Worm (Caenorhabditis elegans) whole organism, young adult: ENCODE results near the gene srh-62.
A peak's percentile ranks its signal among the peaks of the same experiment; 100 is the strongest.

ENCODE experiments used
- B0019.2 ChIP-seq: fragments of 200-800 bp; sonication (Bioruptor generic); conservative IDR thresholded peaks from 2 replicates; pipeline ENCODE4 v1.3.6; 2022; ENCODE audit warnings: missing genetic modification reagents, missing genetic modification characterization, missing compliant biosample characterization
- D2030.7 ChIP-seq: fragments of 200-800 bp; sonication (Bioruptor generic); IDR thresholded peaks from 2 replicates; pipeline ENCODE4 v1.3.6; 2022; ENCODE audit warnings: missing genetic modification reagents, missing genetic modification characterization, missing compliant biosample characterization
- F10E7.11 ChIP-seq: sonication (generic microtip); optimal IDR thresholded peaks from 2 replicates; lab custom pipeline; 2017; ENCODE audit warnings: mild to moderate bottlenecking, missing genetic modification characterization, moderate library complexity, missing compliant biosample characterization
- F23B12.7 ChIP-seq: sonication (generic microtip); optimal IDR thresholded peaks from 2 replicates; lab custom pipeline; 2017; ENCODE audit warnings: missing genetic modification characterization, mild to moderate bottlenecking, missing compliant biosample characterization, antibody characterized with exemption, moderate library complexity; ENCODE audit not compliant: insufficient read depth
- atf-7 ChIP-seq: sonication (generic microtip); optimal IDR thresholded peaks from 2 replicates; lab custom pipeline; 2017; ENCODE audit warnings: mild to moderate bottlenecking, missing genetic modification characterization, missing compliant biosample characterization
- cebp-1 ChIP-seq, 2 experiments: fragments of 200-800 bp in 1 of 2; sonication (Bioruptor generic) in 1 of 2; sonication (generic microtip) in 1 of 2; IDR thresholded peaks in 1 of 2; optimal IDR thresholded peaks in 1 of 2; 2 replicates each; pipeline versions ENCODE4 v1.3.6 to Lab custom; 2017 to 2022; ENCODE audit warnings: missing compliant biosample characterization in 2 of 2, missing genetic modification characterization in 2 of 2, mild to moderate bottlenecking in 1 of 2, missing genetic modification reagents in 1 of 2, moderate library complexity in 1 of 2
- ceh-100 ChIP-seq: fragments of 200-800 bp; sonication (Bioruptor generic); IDR thresholded peaks from 2 replicates; pipeline ENCODE4 v1.3.6; 2022; ENCODE audit warnings: missing genetic modification reagents, missing genetic modification characterization, missing compliant biosample characterization
- chd-7 ChIP-seq: sonication (generic microtip); optimal IDR thresholded peaks from 2 replicates; lab custom pipeline; 2016; ENCODE audit warnings: mild to moderate bottlenecking, missing genetic modification characterization, moderate library complexity, missing compliant biosample characterization
- die-1 ChIP-seq: sonication (generic microtip); optimal IDR thresholded peaks from 2 replicates; lab custom pipeline; 2016; ENCODE audit warnings: missing genotype, mild to moderate bottlenecking, missing genetic modification characterization, missing compliant biosample characterization
- dpl-1 ChIP-seq: fragments of 150-350 bp; optimal IDR thresholded peaks from 2 replicates; lab custom pipeline; 2014; ENCODE audit warnings: missing biosample characterization, missing genetic modification reagents, missing genetic modification characterization
- egl-18 ChIP-seq: fragments of 200-800 bp; sonication (Bioruptor generic); IDR thresholded peaks from 2 replicates; pipeline ENCODE4 v1.3.6; 2022; ENCODE audit warnings: missing genetic modification reagents, missing genetic modification characterization, missing compliant biosample characterization
- egrh-3 ChIP-seq: fragments of 200-800 bp; sonication (Bioruptor generic); IDR thresholded peaks from 2 replicates; pipeline ENCODE4 v1.3.6; 2022; ENCODE audit warnings: missing genetic modification reagents, missing genetic modification characterization, missing compliant biosample characterization
- hlh-26 ChIP-seq: fragments of 200-800 bp; sonication (Bioruptor generic); conservative IDR thresholded peaks from 2 replicates; pipeline ENCODE4 v1.3.6; 2022; ENCODE audit warnings: missing genetic modification reagents, missing genetic modification characterization, missing compliant biosample characterization
- lag-1 ChIP-seq: fragments of 200-800 bp; sonication (Bioruptor generic); IDR thresholded peaks from 2 replicates; pipeline ENCODE4 v1.3.6; 2022; ENCODE audit warnings: missing genetic modification reagents, missing genetic modification characterization, missing compliant biosample characterization
- let-526 ChIP-seq: fragments of 200-800 bp; sonication (Bioruptor generic); IDR thresholded peaks from 2 replicates; pipeline ENCODE4 v1.3.6; 2022; ENCODE audit warnings: missing genetic modification reagents, missing genetic modification characterization, missing compliant biosample characterization
- let-607 ChIP-seq, 2 experiments: fragments of 200-800 bp in 1 of 2; sonication (Bioruptor generic) in 1 of 2; sonication (generic microtip) in 1 of 2; optimal IDR thresholded peaks; 2 replicates each; lab custom pipeline; 2016 to 2018; ENCODE audit warnings: mild to moderate bottlenecking in 2 of 2, missing compliant biosample characterization in 2 of 2, missing genetic modification characterization in 2 of 2, moderate library complexity in 2 of 2, missing genotype in 1 of 2
- lin-26 ChIP-seq: fragments of 200-800 bp; sonication (Bioruptor generic); IDR thresholded peaks from 2 replicates; pipeline ENCODE4 v1.3.6; 2022; ENCODE audit warnings: missing genetic modification reagents, missing genetic modification characterization, missing compliant biosample characterization
- mel-28 ChIP-seq: sonication (generic microtip); optimal IDR thresholded peaks from 2 replicates; lab custom pipeline; 2016; ENCODE audit warnings: borderline replicate concordance, mild to moderate bottlenecking, missing genetic modification characterization, missing compliant biosample characterization
- mes-4 ChIP-seq: sonication (generic microtip); optimal IDR thresholded peaks from 2 replicates; lab custom pipeline; 2016; ENCODE audit warnings: missing genotype, missing genetic modification characterization, missing compliant biosample characterization
- nfya-2 ChIP-seq: fragments of 200-800 bp; sonication (Bioruptor generic); IDR thresholded peaks from 2 replicates; pipeline ENCODE4 v1.3.6; 2022; ENCODE audit warnings: missing genetic modification reagents, missing genetic modification characterization, missing compliant biosample characterization
- nhr-80 ChIP-seq: sonication (generic microtip); optimal IDR thresholded peaks from 2 replicates; lab custom pipeline; 2016; ENCODE audit warnings: missing genetic modification characterization, missing compliant biosample characterization
- snpc-1.1 ChIP-seq: sonication (generic microtip); optimal IDR thresholded peaks from 2 replicates; lab custom pipeline; 2017; ENCODE audit warnings: missing genetic modification characterization, mild to moderate bottlenecking, missing compliant biosample characterization, antibody characterized with exemption, moderate library complexity, missing genotype, missing genetic modification reagents; ENCODE audit not compliant: insufficient read depth
- snpc-1.3 ChIP-seq: sonication (generic microtip); optimal IDR thresholded peaks from 2 replicates; lab custom pipeline; 2017; ENCODE audit warnings: missing genetic modification characterization, mild to moderate bottlenecking, missing compliant biosample characterization, antibody characterized with exemption, moderate library complexity, missing genotype, missing genetic modification reagents; ENCODE audit not compliant: insufficient read depth
- unc-62 ChIP-seq: fragments of 150-350 bp; optimal IDR thresholded peaks from 2 replicates; lab custom pipeline; 2014; ENCODE audit warnings: missing biosample characterization, missing genetic modification reagents, missing genetic modification characterization
- zim-3 ChIP-seq: sonication (generic microtip); optimal IDR thresholded peaks from 2 replicates; lab custom pipeline; 2017; ENCODE audit warnings: mild to moderate bottlenecking, missing genetic modification characterization, moderate library complexity, missing compliant biosample characterization
- ztf-18 ChIP-seq: sonication (generic microtip); optimal IDR thresholded peaks from 2 replicates; lab custom pipeline; 2016; ENCODE audit warnings: missing genotype, mild to moderate bottlenecking, missing genetic modification characterization, missing compliant biosample characterization
- ztf-25 ChIP-seq: fragments of 200-800 bp; sonication (Bioruptor generic); IDR thresholded peaks from 2 replicates; pipeline ENCODE4 v1.3.6; 2022; ENCODE audit warnings: missing genetic modification reagents, missing genetic modification characterization, missing compliant biosample characterization
- ztf-26 ChIP-seq: sonication (generic microtip); optimal IDR thresholded peaks from 2 replicates; lab custom pipeline; 2017; ENCODE audit warnings: missing genetic modification characterization, missing compliant biosample characterization

The srh-62 gene

ce11 chrV:417656-418353 lies 14.9 kb upstream of the srh-62 start, which contains the start of gene irg-8:
Gene irg-8, minus strand, starts transcription at chrV:417706.
- TF ChIP-seq atf-7 (tag; lab: Kevin White, UChicago) (peak; percentile 79), chd-7 (tag; lab: Kevin White, UChicago) (no peak), lin-26 (no peak), snpc-1.3 (tag; lab: Kevin White, UChicago) (no peak), B0019.2 (GFP tag; lab: Robert Waterston, UW) (no peak), let-607 (tag; optimal IDR thresholded peaks at IDR 0.05; lab: Kevin White, UChicago) (peak in 1 of 2 experiments; percentile 45), F10E7.11 (no peak), ztf-26 (tag; lab: Kevin White, UChicago) (no peak), nhr-80 (tag; lab: Kevin White, UChicago) (peak; percentile 35), unc-62 (GFP tag; lab: Kevin White, UChicago) (peak; percentile 70)

ce11 chrV:415072-415471 lies 12.1 kb upstream of the srh-62 start:
- TF ChIP-seq D2030.7 (GFP tag; lab: Robert Waterston, UW): no peak
- no peak for TF ChIP-seq lag-1 (GFP tag; lab: Robert Waterston, UW)
- TF ChIP-seq ztf-18 (tag; lab: Kevin White, UChicago): no peak
- TF ChIP-seq unc-62 (GFP tag; lab: Kevin White, UChicago): peak; percentile 46
- TF ChIP-seq nhr-80 (tag; lab: Kevin White, UChicago): peak; percentile 24
- no peak for TF ChIP-seq mes-4 (tag; lab: Kevin White, UChicago)
- no peak for TF ChIP-seq nfya-2
- TF ChIP-seq, all 124 proteins: peak for 2

- TF ChIP-seq nhr-80 (tag; lab: Kevin White, UChicago) (peak; percentile 17), zim-3 (tag; lab: Kevin White, UChicago) (no peak)
Measured at ce11 chrV:414630-415029, 11.7 kb upstream of the srh-62 start, which contains the start of gene dod-19. Gene dod-19, minus strand, starts transcription at chrV:414759.

ce11 chrV:412820-413219 lies 9.9 kb upstream of the srh-62 start:
- TF ChIP-seq ztf-25 (GFP tag; lab: Robert Waterston, UW) (no peak), dpl-1 (GFP tag; lab: Kevin White, UChicago) (no peak)
- TF ChIP-seq, all 124 proteins: peak for 0

- no peak for TF ChIP-seq let-526
- TF ChIP-seq let-607 (tag; optimal IDR thresholded peaks at IDR 0.05; lab: Kevin White, UChicago): no peak
- TF ChIP-seq egl-18 (GFP tag; lab: Robert Waterston, UW): no peak
- TF ChIP-seq mel-28 (tag; lab: Kevin White, UChicago): no peak
- no peak for TF ChIP-seq ceh-100 (GFP tag; lab: Robert Waterston, UW)
- TF ChIP-seq cebp-1 (GFP tag; IDR thresholded peaks at IDR 0.05; lab: Robert Waterston, UW): no peak
- TF ChIP-seq cebp-1 (tag; optimal IDR thresholded peaks at IDR 0.05; lab: Kevin White, UChicago): no peak
- no peak for TF ChIP-seq snpc-1.1
- no peak for TF ChIP-seq hlh-26 (GFP tag; lab: Robert Waterston, UW)
- no peak for TF ChIP-seq F23B12.7 (tag; lab: Kevin White, UChicago)
- no peak for TF ChIP-seq die-1
- no peak for TF ChIP-seq egrh-3 (GFP tag; lab: Robert Waterston, UW)
Measured at ce11 chrV:404210-404669, 1.3 kb upstream of the srh-62 start, which contains the start of gene nhr-252. Gene nhr-252, plus strand, starts transcription at chrV:404619.
